Worm (Caenorhabditis elegans) whole organism, early embryonic: Measurements from ENCODE around the gene F08C6.18.

Experiments
- B0310.2 ChIP-seq: sonication (generic microtip); optimal IDR thresholded peaks from 2 replicates; lab custom pipeline; 2016; ENCODE audit warnings: mild to moderate bottlenecking, missing genetic modification characterization, missing compliant biosample characterization
- F13C5.2 ChIP-seq: sonication (generic microtip); optimal IDR thresholded peaks from 2 replicates; lab custom pipeline; 2017; ENCODE audit warnings: mild to moderate bottlenecking, missing genetic modification characterization, inconsistent platforms, missing compliant biosample characterization
- ama-1 ChIP-seq: fragments of 150-350 bp; optimal IDR thresholded peaks from 2 replicates; lab custom pipeline; 2014
- ceh-13 ChIP-seq: fragments of 200-800 bp; sonication (Bioruptor generic); optimal IDR thresholded peaks from 2 replicates; lab custom pipeline; 2018; ENCODE audit warnings: mild to moderate bottlenecking, missing genetic modification characterization, missing compliant biosample characterization
- ceh-36 ChIP-seq: sonication (generic microtip); optimal IDR thresholded peaks from 2 replicates; lab custom pipeline; 2016; ENCODE audit warnings: missing genetic modification characterization, inconsistent platforms, missing compliant biosample characterization
- ets-7 ChIP-seq: sonication (generic microtip); optimal IDR thresholded peaks from 2 replicates; lab custom pipeline; 2016; ENCODE audit warnings: missing genotype, missing genetic modification characterization, missing compliant biosample characterization
- flt-1 ChIP-seq: fragments of 200-800 bp; sonication (Bioruptor generic); IDR thresholded peaks from 2 replicates; pipeline ENCODE4 v1.3.6; 2022; ENCODE audit warnings: missing genetic modification characterization, missing compliant biosample characterization
- hmbx-1 ChIP-seq: sonication (generic microtip); optimal IDR thresholded peaks from 2 replicates; lab custom pipeline; 2016; ENCODE audit warnings: mild to moderate bottlenecking, missing genetic modification characterization, missing compliant biosample characterization
- pes-1 ChIP-seq: fragments of 200-800 bp; sonication (Bioruptor generic); IDR thresholded peaks from 2 replicates; pipeline ENCODE4 v1.3.6; 2022; ENCODE audit warnings: missing genetic modification reagents, missing genetic modification characterization, missing compliant biosample characterization
- scrt-1 ChIP-seq: fragments of 200-800 bp; sonication (Bioruptor generic); IDR thresholded peaks from 2 replicates; pipeline ENCODE4 v1.3.6; 2022; ENCODE audit warnings: missing genetic modification characterization, missing compliant biosample characterization
- sea-1 ChIP-seq: fragments of 200-800 bp; sonication (Bioruptor generic); conservative IDR thresholded peaks from 2 replicates; pipeline ENCODE4 v1.3.6; 2022; ENCODE audit warnings: missing genetic modification characterization, missing compliant biosample characterization
- tbx-37 ChIP-seq: fragments of 200-800 bp; sonication (Bioruptor generic); conservative IDR thresholded peaks from 2 replicates; pipeline ENCODE4 v1.3.6; 2022; ENCODE audit warnings: missing genetic modification reagents, missing genetic modification characterization, missing compliant biosample characterization
- tra-4 ChIP-seq: sonication (generic microtip); optimal IDR thresholded peaks from 2 replicates; lab custom pipeline; 2017; ENCODE audit warnings: missing genetic modification characterization, missing compliant biosample characterization

DNA sequence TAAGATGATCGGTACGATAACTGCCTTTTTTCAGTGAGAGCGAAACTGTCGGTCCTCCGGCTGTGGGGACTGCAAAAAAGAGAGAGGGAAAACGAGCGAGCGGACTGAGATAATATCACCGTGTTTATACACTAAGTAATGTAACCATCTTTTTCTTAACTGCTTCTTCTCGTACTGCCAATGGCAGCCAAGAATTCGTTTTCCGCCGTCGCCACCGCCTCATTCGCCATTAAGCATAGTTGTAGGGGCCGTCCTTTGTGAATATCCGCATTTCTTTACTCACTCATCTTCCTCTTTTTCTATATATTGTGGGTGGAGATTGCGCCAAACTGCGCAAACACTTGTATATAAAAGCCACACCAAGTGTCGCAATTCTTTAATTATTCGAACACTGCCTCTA, 26.9 kb downstream of the F08C6.18 start, which contains the start of gene col-174:
- no peak for TF ChIP-seq B0310.2 (tag; lab: Kevin White, UChicago)
- no peak for TF ChIP-seq ceh-36 (tag; lab: Kevin White, UChicago)
- TF ChIP-seq tra-4 (tag; lab: Kevin White, UChicago): no peak
- TF ChIP-seq F13C5.2: no peak
- TF ChIP-seq scrt-1 (GFP tag; lab: Robert Waterston, UW): no peak
- TF ChIP-seq ama-1: no peak
- TF ChIP-seq tbx-37 (GFP tag; lab: Robert Waterston, UW): no peak
- no peak for TF ChIP-seq ets-7
- no peak for TF ChIP-seq ceh-13 (GFP tag; lab: Kevin White, UChicago)
- TF ChIP-seq flt-1 (GFP tag; lab: Robert Waterston, UW): no peak
- TF ChIP-seq pes-1 (GFP tag; lab: Robert Waterston, UW): no peak
- no peak for TF ChIP-seq sea-1 (GFP tag; lab: Robert Waterston, UW)
- TF ChIP-seq hmbx-1 (tag; lab: Kevin White, UChicago): no peak
